Fruit fly (Drosophila melanogaster): ENCODE results near the gene Ski6.
A peak's percentile ranks its signal among the peaks of the same experiment; 100 is the strongest.

Gene Ski6

dm6 chr2L:13222225-13222648 lies at the start of gene Ski6, which contains the start of gene CG16812 (continued):
- no peak for TF ChIP-seq ac (GFP tag; optimal IDR thresholded peaks at IDR 0.05)
- peak; percentile 42 to 56 for TF ChIP-seq Pdp1 (GFP tag; optimal IDR thresholded peaks at IDR 0.05)
- peak; percentile 82 for TF ChIP-seq Fer3 (tag; optimal IDR thresholded peaks at IDR 0.05)
- TF ChIP-seq CG17361 (GFP tag; IDR thresholded peaks at IDR 0.05): peak; percentile 84
- TF ChIP-seq pum (GFP tag; optimal IDR thresholded peaks at IDR 0.05): peak; percentile 33
- TF ChIP-seq CG18764 (GFP tag; optimal IDR thresholded peaks at IDR 0.05): peak; percentile 47
- TF ChIP-seq pfk (GFP tag; optimal IDR thresholded peaks at IDR 0.05): no peak
- TF ChIP-seq Lim3 (GFP tag; IDR thresholded peaks at IDR 0.05): no peak
- TF ChIP-seq CG2875 (GFP tag; optimal IDR thresholded peaks at IDR 0.05): no peak
- TF ChIP-seq dm (GFP tag; optimal IDR thresholded peaks at IDR 0.05): peak; percentile 43
- peak; percentile 77 for TF ChIP-seq CG12155 (GFP tag; optimal IDR thresholded peaks at IDR 0.05)
- peak; percentile 84 for TF ChIP-seq vvl (GFP tag; IDR thresholded peaks at IDR 0.05)
- TF ChIP-seq wek (GFP tag; optimal IDR thresholded peaks at IDR 0.05): peak; percentile 93
- TF ChIP-seq lab (GFP tag; optimal IDR thresholded peaks at IDR 0.05): no peak
- peak; percentile 57; the same call in 2 of the 3 replicates for TF ChIP-seq Opbp (GFP tag; IDR thresholded peaks at IDR 0.05; ENCODE audit: partially characterized antibody)
- no peak for TF ChIP-seq Gug (GFP tag; IDR thresholded peaks at IDR 0.05)
- TF ChIP-seq Atf-2 (GFP tag; optimal IDR thresholded peaks at IDR 0.05): no peak
- TF ChIP-seq Deaf1 (tag; optimal IDR thresholded peaks at IDR 0.05): no peak
- no peak for TF ChIP-seq CG6175 (GFP tag; IDR thresholded peaks at IDR 0.05)
- TF ChIP-seq sim (GFP tag; IDR thresholded peaks at IDR 0.05): no peak
- TF ChIP-seq CG9727 (GFP tag; optimal IDR thresholded peaks at IDR 0.05): peak; percentile 63
- no peak for TF ChIP-seq pita (GFP tag; optimal IDR thresholded peaks at IDR 0.05)
- TF ChIP-seq Dp (GFP tag; optimal IDR thresholded peaks at IDR 0.05): peak; percentile 57
- no peak for TF ChIP-seq scrt (GFP tag; optimal IDR thresholded peaks at IDR 0.05)
- TF ChIP-seq slp2 (GFP tag; optimal IDR thresholded peaks at IDR 0.05): no peak
- TF ChIP-seq Trl (optimal IDR thresholded peaks at IDR 0.05): no peak
- peak; percentile 10 for TF ChIP-seq Trl (GFP tag; optimal IDR thresholded peaks at IDR 0.05)
- peak; percentile 50 for TF ChIP-seq pho (GFP tag; optimal IDR thresholded peaks at IDR 0.05)
- TF ChIP-seq run (tag; optimal IDR thresholded peaks at IDR 0.05): peak; percentile 45
- TF ChIP-seq Eip74EF (GFP tag; optimal IDR thresholded peaks at IDR 0.05): no peak
- TF ChIP-seq CG7556 (GFP tag; optimal IDR thresholded peaks at IDR 0.05): peak; percentile 65
- TF ChIP-seq Dbx (GFP tag; IDR thresholded peaks at IDR 0.05): peak; percentile 68
- TF ChIP-seq Max (GFP tag; optimal IDR thresholded peaks at IDR 0.05): peak; percentile 75
- TF ChIP-seq sens (GFP tag): peak; percentile 94
- peak; percentile 39 for TF ChIP-seq slou (GFP tag; optimal IDR thresholded peaks at IDR 0.05)
- no peak for TF ChIP-seq CG2129 (GFP tag; IDR thresholded peaks at IDR 0.05; ENCODE audit: partially characterized antibody)
- peak; percentile 68 for TF ChIP-seq E2f1 (GFP tag; IDR thresholded peaks at IDR 0.05)
- TF ChIP-seq Dip2 (GFP tag; IDR thresholded peaks at IDR 0.05): no peak
- peak; percentile 64 for TF ChIP-seq ranshi (GFP tag; IDR thresholded peaks at IDR 0.05)
- no peak for TF ChIP-seq D (optimal IDR thresholded peaks at IDR 0.05)
- no peak for TF ChIP-seq D (GFP tag; optimal IDR thresholded peaks at IDR 0.05)
- TF ChIP-seq CG15601 (tag; optimal IDR thresholded peaks at IDR 0.05): no peak
- TF ChIP-seq twi (tag; optimal IDR thresholded peaks at IDR 0.05): peak; percentile 65
- TF ChIP-seq pnt (GFP tag; optimal IDR thresholded peaks at IDR 0.05): peak; percentile 15
- peak; percentile 3 for TF ChIP-seq en (GFP tag; optimal IDR thresholded peaks at IDR 0.05)
- TF ChIP-seq CG4328 (GFP tag; optimal IDR thresholded peaks at IDR 0.05): no peak
- no peak for TF ChIP-seq eve (GFP tag; optimal IDR thresholded peaks at IDR 0.05)
- TF ChIP-seq CG17328 (GFP tag; IDR thresholded peaks at IDR 0.05): peak; percentile 68
- TF ChIP-seq CG7987 (GFP tag; optimal IDR thresholded peaks at IDR 0.05): no peak
- peak; percentile 36; the same call in 1 of the 2 replicates for TF ChIP-seq hbn (GFP tag; IDR thresholded peaks at IDR 0.05; ENCODE audit: partially characterized antibody)
- TF ChIP-seq ttk (GFP tag; IDR thresholded peaks at IDR 0.05): no peak; the same call in 1 of the 2 replicates
- no peak for TF ChIP-seq Dad (GFP tag; optimal IDR thresholded peaks at IDR 0.05)

Measured in whole organism, embryonic.